Fruit fly (Drosophila melanogaster) whole organism, prepupa: Measurements from ENCODE around the gene CG31103.

Experiments
- Blimp-1 ChIP-seq: fragments of 200-800 bp; sonication (Bioruptor generic); optimal IDR thresholded peaks from 3 replicates; lab custom pipeline; 2017; ENCODE audit warnings: missing biosample characterization, missing genetic modification characterization, mild to moderate bottlenecking, moderate library complexity, missing genetic modification reagents
- CG10631 ChIP-seq: fragments of 200-800 bp; sonication (Bioruptor generic); optimal IDR thresholded peaks from 2 replicates; lab custom pipeline; 2016; ENCODE audit warnings: missing biosample characterization, missing genetic modification characterization
- CG11762 ChIP-seq: fragments of 200-800 bp; sonication (Bioruptor generic); optimal IDR thresholded peaks from 3 replicates; lab custom pipeline; 2016; ENCODE audit warnings: missing biosample characterization, missing genetic modification characterization; ENCODE audit not compliant: insufficient read depth
- CG15336 ChIP-seq: fragments of 200-800 bp; sonication (Bioruptor generic); IDR thresholded peaks from 2 replicates; pipeline ENCODE4 v1.3.6; 2022; ENCODE audit warnings: missing biosample characterization, missing genetic modification characterization
- CG1621 ChIP-seq: fragments of 200-800 bp; sonication (Bioruptor generic); optimal IDR thresholded peaks from 3 replicates; lab custom pipeline; 2018; ENCODE audit warnings: missing biosample characterization, mild to moderate bottlenecking, missing genetic modification characterization
- CG3032 ChIP-seq: fragments of 200-800 bp; optimal IDR thresholded peaks from 2 replicates; lab custom pipeline; 2019; ENCODE audit warnings: missing biosample characterization, mild to moderate bottlenecking, missing genetic modification characterization, moderate library complexity
- CG31627 ChIP-seq: fragments of 200-800 bp; sonication (Bioruptor generic); optimal IDR thresholded peaks from 3 replicates; lab custom pipeline; 2016; ENCODE audit warnings: missing biosample characterization, missing genetic modification characterization
- CG32006 ChIP-seq: fragments of 200-800 bp; sonication (Bioruptor generic); optimal IDR thresholded peaks from 3 replicates; lab custom pipeline; 2017; ENCODE audit warnings: missing biosample characterization, mild to moderate bottlenecking, missing genetic modification characterization
- CG34406 ChIP-seq: fragments of 200-800 bp; sonication (Bioruptor generic); optimal IDR thresholded peaks from 3 replicates; lab custom pipeline; 2016; ENCODE audit warnings: missing biosample characterization, missing genetic modification characterization
- CG3919 ChIP-seq: fragments of 200-800 bp; sonication (Bioruptor generic); optimal IDR thresholded peaks from 3 replicates; lab custom pipeline; 2016; ENCODE audit warnings: missing biosample characterization, missing genetic modification characterization
- CG6163 ChIP-seq: fragments of 200-800 bp; sonication (Bioruptor generic); IDR thresholded peaks from 3 replicates; pipeline ENCODE4 v1.3.6; 2022; ENCODE audit warnings: missing biosample characterization, missing genetic modification characterization
- CG6792 ChIP-seq: fragments of 200-800 bp; sonication (Bioruptor generic); optimal IDR thresholded peaks from 3 replicates; lab custom pipeline; 2016; ENCODE audit warnings: missing biosample characterization, missing genetic modification characterization
- CG6808 ChIP-seq: fragments of 200-800 bp; sonication (Bioruptor generic); optimal IDR thresholded peaks from 3 replicates; lab custom pipeline; 2017; ENCODE audit warnings: missing biosample characterization, missing genetic modification characterization, mild to moderate bottlenecking, moderate library complexity, missing genetic modification reagents
- CG6854 ChIP-seq: fragments of 200-800 bp; sonication (Bioruptor generic); optimal IDR thresholded peaks from 2 replicates; lab custom pipeline; 2017; ENCODE audit warnings: missing biosample characterization, mild to moderate bottlenecking, missing genetic modification characterization
- CG8119 ChIP-seq: fragments of 200-800 bp; sonication (Bioruptor generic); IDR thresholded peaks from 3 replicates; pipeline ENCODE4 v1.3.6; 2022; ENCODE audit warnings: missing biosample characterization, missing genetic modification characterization
- CG8319 ChIP-seq: fragments of 200-800 bp; sonication (Bioruptor generic); optimal IDR thresholded peaks from 3 replicates; lab custom pipeline; 2016; ENCODE audit warnings: missing biosample characterization, missing genetic modification characterization
- CG9139 ChIP-seq: fragments of 200-800 bp; sonication (Bioruptor generic); optimal IDR thresholded peaks from 3 replicates; lab custom pipeline; 2017; ENCODE audit warnings: missing biosample characterization, mild to moderate bottlenecking, missing genetic modification characterization
- Eip75B ChIP-seq: fragments of 200-800 bp; sonication (Bioruptor generic); optimal IDR thresholded peaks from 3 replicates; lab custom pipeline; 2016; ENCODE audit warnings: missing biosample characterization, missing genetic modification characterization
- Eip78C ChIP-seq: fragments of 200-800 bp; sonication (Bioruptor generic); peaks from one replicate; lab custom pipeline; 2016; ENCODE audit warnings: missing biosample characterization, missing genetic modification characterization
- Eip93F ChIP-seq: fragments of 200-800 bp; sonication (Bioruptor generic); optimal IDR thresholded peaks from 2 replicates; lab custom pipeline; 2016; ENCODE audit warnings: missing biosample characterization, mild to moderate bottlenecking, missing genetic modification characterization
- Gug ChIP-seq: fragments of 200-800 bp; sonication (Bioruptor generic); IDR thresholded peaks from 2 replicates; pipeline ENCODE4 v1.3.6; 2022; ENCODE audit warnings: missing biosample characterization, missing genetic modification characterization
- Hr39 ChIP-seq: fragments of 200-800 bp; sonication (Bioruptor generic); optimal IDR thresholded peaks from 2 replicates; lab custom pipeline; 2016; ENCODE audit warnings: missing biosample characterization, missing genetic modification characterization
- OdsH ChIP-seq: fragments of 200-800 bp; sonication (Bioruptor generic); optimal IDR thresholded peaks from 3 replicates; lab custom pipeline; 2016; ENCODE audit warnings: missing biosample characterization, missing genetic modification characterization
- Sox102F ChIP-seq: fragments of 200-800 bp; sonication (Bioruptor generic); optimal IDR thresholded peaks from 2 replicates; lab custom pipeline; 2016; ENCODE audit warnings: missing biosample characterization, mild to moderate bottlenecking, missing genetic modification characterization
- Sox14 ChIP-seq: fragments of 200-800 bp; sonication (Bioruptor generic); optimal IDR thresholded peaks from 3 replicates; lab custom pipeline; 2016; ENCODE audit warnings: missing biosample characterization, missing genetic modification characterization
- acj6 ChIP-seq: fragments of 200-800 bp; sonication (Bioruptor generic); optimal IDR thresholded peaks from 3 replicates; lab custom pipeline; 2016; ENCODE audit warnings: missing biosample characterization, missing genetic modification characterization
- cyc ChIP-seq: fragments of 200-800 bp; sonication (Bioruptor generic); optimal IDR thresholded peaks from 3 replicates; lab custom pipeline; 2016; ENCODE audit warnings: missing biosample characterization, missing genetic modification characterization
- dac ChIP-seq: fragments of 200-800 bp; sonication (Bioruptor generic); optimal IDR thresholded peaks from 2 replicates; lab custom pipeline; 2017; ENCODE audit warnings: missing biosample characterization, mild to moderate bottlenecking, missing genetic modification characterization
- dsx ChIP-seq: fragments of 200-800 bp; optimal IDR thresholded peaks from 3 replicates; lab custom pipeline; 2019; ENCODE audit warnings: missing biosample characterization, mild to moderate bottlenecking, missing genetic modification characterization, moderate library complexity; ENCODE audit not compliant: poor library complexity, severe bottlenecking
- eg ChIP-seq: fragments of 200-800 bp; sonication (Bioruptor generic); IDR thresholded peaks from 3 replicates; pipeline ENCODE4 v1.3.6; 2022; ENCODE audit warnings: missing biosample characterization, missing genetic modification characterization
- fd85E ChIP-seq: fragments of 200-800 bp; sonication (Bioruptor generic); optimal IDR thresholded peaks from 3 replicates; lab custom pipeline; 2016; ENCODE audit warnings: missing biosample characterization, missing genetic modification characterization
- fkh ChIP-seq: fragments of 200-800 bp; sonication (Bioruptor generic); optimal IDR thresholded peaks from 3 replicates; lab custom pipeline; 2017; ENCODE audit warnings: missing biosample characterization, mild to moderate bottlenecking, missing genetic modification characterization, moderate library complexity
- lz ChIP-seq: fragments of 200-800 bp; sonication (Bioruptor generic); optimal IDR thresholded peaks from 3 replicates; lab custom pipeline; 2016; ENCODE audit warnings: missing biosample characterization, missing genetic modification characterization
- salr ChIP-seq, 2 experiments: fragments of 200-800 bp; sonication (Bioruptor generic); optimal IDR thresholded peaks; 3 replicates each; lab custom pipeline; 2016 to 2018; ENCODE audit warnings: missing biosample characterization in 2 of 2, missing genetic modification characterization in 2 of 2, mild to moderate bottlenecking in 1 of 2
- ss ChIP-seq, 2 experiments: fragments of 200-800 bp; sonication (Bioruptor generic); optimal IDR thresholded peaks; 2 replicates in 1 of 2; 3 replicates in 1 of 2; lab custom pipeline; 2017 to 2018; ENCODE audit warnings: mild to moderate bottlenecking in 2 of 2, missing biosample characterization in 2 of 2, missing genetic modification characterization in 2 of 2, moderate library complexity in 1 of 2
- svp ChIP-seq: fragments of 200-800 bp; sonication (Bioruptor generic); peaks from one replicate; lab custom pipeline; 2016; ENCODE audit warnings: missing biosample characterization, missing genetic modification characterization
- vri ChIP-seq: fragments of 200-800 bp; sonication (Bioruptor generic); optimal IDR thresholded peaks from 3 replicates; lab custom pipeline; 2016; ENCODE audit warnings: missing biosample characterization, mild to moderate bottlenecking, missing genetic modification characterization

Gene CG31103

DNA sequence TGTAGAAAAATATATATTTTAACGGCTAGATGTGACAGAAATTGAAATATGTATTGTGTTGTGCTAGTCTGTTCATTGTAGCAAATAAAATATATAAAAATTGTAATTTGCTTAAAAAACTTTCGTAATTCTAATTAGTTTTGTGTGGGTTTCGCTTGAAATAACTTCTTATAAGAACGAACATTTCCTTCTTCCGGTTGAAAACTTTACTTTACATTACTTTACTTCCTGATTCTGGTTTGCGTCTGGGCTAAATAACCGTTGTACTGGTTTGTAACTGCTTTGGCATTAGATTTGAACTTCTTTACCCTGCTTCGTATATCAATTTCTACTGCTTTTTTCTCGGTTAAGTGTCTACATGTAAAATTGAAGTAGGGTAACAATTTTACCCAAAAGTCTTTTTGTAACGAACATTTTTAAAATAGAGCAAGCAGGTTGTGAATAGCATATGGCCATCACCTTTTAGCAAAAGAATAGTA lies 25.4 kb upstream of the CG31103 start, which contains the start of gene lobo (continued):
- TF ChIP-seq CG6163 (peak; percentile 66; the same call in 2 of the 3 replicates), CG6854 (GFP tag; lab: Kevin White, UChicago) (peak; percentile 96), acj6 (GFP tag; lab: Kevin White, UChicago) (no peak), svp (GFP tag; lab: Kevin White, UChicago) (no peak), CG8319 (no peak), vri (GFP tag; lab: Kevin White, UChicago) (no peak), CG32006 (GFP tag; lab: Kevin White, UChicago) (no peak), Eip75B (peak; percentile 25), OdsH (GFP tag; lab: Kevin White, UChicago) (peak; percentile 22), Sox102F (GFP tag; lab: Kevin White, UChicago) (no peak), lz (GFP tag; lab: Kevin White, UChicago) (peak; percentile 27), Blimp-1 (GFP tag; lab: Kevin White, UChicago) (no peak)
- TF ChIP-seq, all 60 proteins: peak for 13

DNA sequence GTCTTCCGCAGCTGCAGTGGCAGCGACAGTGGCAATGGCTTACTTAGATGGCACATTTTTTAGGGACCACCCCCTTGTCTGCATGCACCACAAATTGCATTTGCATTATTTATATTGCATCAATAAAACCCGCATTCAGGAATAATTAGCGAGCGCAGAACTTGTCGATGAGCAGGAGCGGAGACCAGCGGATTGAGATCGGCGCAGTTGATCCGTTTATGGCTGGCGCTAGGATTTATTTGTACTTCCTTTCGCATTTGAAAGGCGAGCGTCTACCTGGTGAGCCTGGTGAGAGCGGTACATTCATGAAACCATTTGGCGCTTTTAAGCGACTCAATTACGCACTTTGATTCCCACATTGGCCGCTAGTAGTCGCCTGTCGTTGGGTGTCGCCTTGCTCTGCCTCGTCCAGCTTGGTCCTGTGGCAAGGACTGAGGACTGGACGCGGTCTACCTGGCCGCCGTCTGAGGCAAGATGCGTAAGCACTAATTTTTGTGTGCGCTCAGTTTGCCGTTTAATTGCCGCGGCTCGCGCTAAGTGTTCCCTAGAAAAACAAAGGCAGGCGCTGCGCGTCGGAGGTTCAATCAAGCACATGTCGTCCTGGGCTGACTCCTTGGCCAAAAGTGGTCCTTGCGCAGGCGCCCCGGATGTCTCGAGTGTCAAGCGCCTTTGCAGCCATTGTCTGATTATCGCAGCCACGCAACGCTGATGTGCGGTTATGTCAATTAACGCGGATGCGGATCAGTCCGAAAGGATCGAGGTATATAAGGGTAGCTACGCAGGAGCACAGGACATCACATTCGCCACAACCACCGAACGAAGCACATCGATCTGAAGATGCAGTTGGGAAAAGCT lies 24.2 kb upstream of the CG31103 start, which contains the start of gene CG13653:
CG13653 (plus strand) TSS at position 805 of the 855 bp plus-strand sequence.
- TF ChIP-seq vri (GFP tag; lab: Kevin White, UChicago) (no peak), CG31627 (no peak), CG15336 (no peak), CG6792 (GFP tag; lab: Kevin White, UChicago) (no peak), Gug (GFP tag; lab: Robert Waterston, UW) (no peak), CG34406 (no peak), Sox14 (GFP tag; lab: Kevin White, UChicago) (no peak)
- TF ChIP-seq, all 60 proteins: peak for 0

DNA sequence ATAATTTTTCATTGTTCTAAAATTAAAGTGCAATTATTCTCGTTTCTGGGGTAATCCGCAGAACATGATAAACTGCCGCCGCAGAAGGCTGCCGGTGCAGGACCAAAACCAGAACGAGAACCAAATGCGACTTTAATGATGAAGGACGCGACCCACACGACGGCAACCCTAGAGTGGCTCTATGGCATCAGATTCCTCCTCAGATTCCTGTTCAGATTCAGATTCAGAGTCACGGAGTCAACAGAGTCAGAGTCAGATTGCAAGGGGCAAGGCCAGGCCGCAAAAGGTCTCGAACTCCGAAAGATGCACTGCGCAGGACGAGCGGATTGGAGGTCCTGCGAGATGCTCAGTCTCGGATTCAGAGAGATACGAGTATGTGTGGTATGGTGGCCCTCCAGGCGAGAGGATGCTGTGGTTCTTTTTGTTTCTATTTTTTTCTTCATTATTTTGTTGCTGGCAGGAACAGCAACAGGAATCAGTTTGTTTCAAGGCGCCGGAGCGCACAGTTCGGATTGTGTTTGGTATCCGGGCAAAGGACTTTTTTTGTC lies 19.7 kb upstream of the CG31103 start, which contains the start of gene CG13654:
CG13654 (plus strand) TSS at position 498 of the 548 bp plus-strand sequence.
- TF ChIP-seq Hr39 (GFP tag; lab: Kevin White, UChicago), result no peak

DNA sequence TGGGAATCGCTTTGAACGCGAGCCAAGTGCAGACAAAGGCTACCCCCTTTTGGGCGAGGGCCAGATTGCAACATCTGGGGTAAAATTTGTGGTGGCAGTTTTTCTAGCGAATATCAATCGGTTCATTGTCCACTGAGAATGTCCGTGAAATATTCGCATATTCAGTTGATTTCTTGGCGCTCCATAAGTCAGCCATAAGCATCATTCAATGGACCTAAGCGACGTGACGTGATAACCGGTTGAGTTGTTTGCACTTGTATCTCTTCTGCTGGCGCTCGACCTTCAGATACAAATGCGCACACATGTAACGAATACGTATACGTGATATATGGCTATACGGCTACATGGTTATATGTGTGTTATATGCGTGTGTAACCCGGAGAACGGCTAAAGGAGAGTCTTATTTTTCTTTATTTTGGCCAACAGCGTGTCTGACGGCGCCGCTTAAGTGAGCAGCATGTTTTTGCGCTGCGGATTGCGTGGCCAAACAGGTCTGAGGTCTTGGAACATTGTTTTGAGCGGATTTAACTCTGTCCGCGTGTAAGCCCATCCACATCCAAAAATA lies 13.6 kb upstream of the CG31103 start:
- TF ChIP-seq eg (GFP tag; lab: Robert Waterston, UW) (no peak), vri (GFP tag; lab: Kevin White, UChicago) (peak; percentile 57), salr (GFP tag; optimal IDR thresholded peaks at IDR 0.05; lab: Kevin White, UChicago) (no peak), CG3032 (no peak), CG11762 (no peak), CG8119 (GFP tag; lab: Robert Waterston, UW) (0 out of 3 replicates have a peak, but pooled peaks have one; percentile 28), CG32006 (GFP tag; lab: Kevin White, UChicago) (no peak), CG9139 (GFP tag; lab: Kevin White, UChicago) (peak; percentile 42), ss (GFP tag; optimal IDR thresholded peaks at IDR 0.05; lab: Kevin White, UChicago) (peak; percentile 33 to 94), Eip75B (peak; percentile 9), Hr39 (GFP tag; lab: Kevin White, UChicago) (no peak), cyc (no peak), CG34406 (no peak), fkh (no peak), fd85E (GFP tag; lab: Kevin White, UChicago) (no peak), CG10631 (GFP tag; lab: Kevin White, UChicago) (no peak), Eip93F (GFP tag; lab: Kevin White, UChicago) (no peak), dac (no peak), CG1621 (tag; lab: Kevin White, UChicago) (peak; percentile 91), lz (GFP tag; lab: Kevin White, UChicago) (no peak), dsx (GFP tag; lab: Kevin White, UChicago) (peak; percentile 60), CG6808 (GFP tag; lab: Kevin White, UChicago) (no peak), CG3919 (GFP tag; lab: Kevin White, UChicago) (no peak), Sox102F (GFP tag; lab: Kevin White, UChicago) (peak; percentile 9), Eip78C (GFP tag; lab: Kevin White, UChicago) (peak; percentile 10), CG6792 (GFP tag; lab: Kevin White, UChicago) (no peak), CG6854 (GFP tag; lab: Kevin White, UChicago) (peak; percentile 89)
